Fruit fly (Drosophila melanogaster) Kc167 (cell line): ENCODE data around the gene mRpL1.

ENCODE experiments used
- Myc ChIP-seq: fragments of >200 bp; optimal IDR thresholded peaks from 2 replicates; lab custom pipeline; 2017; ENCODE audit warnings: missing external identifiers
- Sin3A ChIP-seq: fragments of >200 bp; optimal IDR thresholded peaks from 2 replicates; lab custom pipeline; 2018; ENCODE audit warnings: missing external identifiers

dm6 chr3R:8288790-8289189, 12.4 kb upstream of the mRpL1 start:
- no peak for TF ChIP-seq Sin3A (lab: Kevin White, UChicago)
- TF ChIP-seq Myc (lab: Kevin White, UChicago): no peak
